Worm (Caenorhabditis elegans) whole organism, young adult: ENCODE measurements around the gene slcr-46.2.

Source experiments
- B0035.1 ChIP-seq: sonication (generic microtip); optimal IDR thresholded peaks from 2 replicates; lab custom pipeline; 2016; ENCODE audit warnings: missing genetic modification characterization, mild to moderate bottlenecking, missing compliant biosample characterization, missing genotype, missing genetic modification reagents
- C06A6.2 ChIP-seq: fragments of 200-800 bp; sonication (Bioruptor generic); conservative IDR thresholded peaks from 2 replicates; pipeline ENCODE4 v1.3.6; 2022; ENCODE audit warnings: missing genetic modification characterization, missing compliant biosample characterization
- F33H1.4 ChIP-seq: fragments of 200-800 bp; sonication (Bioruptor generic); IDR thresholded peaks from 2 replicates; pipeline ENCODE4 v1.3.6; 2022; ENCODE audit warnings: missing genetic modification reagents, missing genetic modification characterization, missing compliant biosample characterization
- F37B4.10 ChIP-seq: fragments of 200-800 bp; sonication (Bioruptor generic); IDR thresholded peaks from 2 replicates; pipeline ENCODE4 v1.3.6; 2022; ENCODE audit warnings: missing genetic modification characterization, missing compliant biosample characterization
- F39B2.1 ChIP-seq: fragments of 200-800 bp; sonication (Bioruptor generic); IDR thresholded peaks from 2 replicates; pipeline ENCODE4 v1.3.6; 2022; ENCODE audit warnings: missing genetic modification reagents, missing genetic modification characterization, missing compliant biosample characterization
- F49E8.2 ChIP-seq: sonication (generic microtip); optimal IDR thresholded peaks from 3 replicates; lab custom pipeline; 2017; ENCODE audit warnings: missing genetic modification characterization, mild to moderate bottlenecking, missing compliant biosample characterization, antibody characterized with exemption, moderate library complexity; ENCODE audit not compliant: insufficient read depth
- F55B11.4 ChIP-seq: sonication (generic microtip); optimal IDR thresholded peaks from 2 replicates; lab custom pipeline; 2016; ENCODE audit warnings: missing compliant biosample characterization, missing genetic modification characterization, borderline replicate concordance; ENCODE audit not compliant: insufficient read depth
- Y53F4B.3 ChIP-seq: fragments of 200-800 bp; sonication (Bioruptor generic); IDR thresholded peaks from 2 replicates; pipeline ENCODE4 v1.3.6; 2022; ENCODE audit warnings: missing genetic modification reagents, missing genetic modification characterization, missing compliant biosample characterization
- Y79H2A.3 ChIP-seq: fragments of 200-800 bp; sonication (Bioruptor generic); conservative IDR thresholded peaks from 2 replicates; pipeline ENCODE4 v1.3.6; 2022; ENCODE audit warnings: missing genetic modification reagents, missing genetic modification characterization, missing compliant biosample characterization
- atf-7 ChIP-seq: sonication (generic microtip); optimal IDR thresholded peaks from 2 replicates; lab custom pipeline; 2017; ENCODE audit warnings: mild to moderate bottlenecking, missing genetic modification characterization, missing compliant biosample characterization
- dpl-1 ChIP-seq: fragments of 150-350 bp; optimal IDR thresholded peaks from 2 replicates; lab custom pipeline; 2014; ENCODE audit warnings: missing biosample characterization, missing genetic modification reagents, missing genetic modification characterization
- efl-1 ChIP-seq: fragments of 150-350 bp; optimal IDR thresholded peaks from 2 replicates; lab custom pipeline; 2014; ENCODE audit warnings: missing biosample characterization, missing genetic modification reagents, missing genetic modification characterization
- egl-44 ChIP-seq: fragments of 200-800 bp; sonication (Bioruptor generic); IDR thresholded peaks from 2 replicates; pipeline ENCODE4 v1.3.6; 2022; ENCODE audit warnings: missing genetic modification reagents, missing genetic modification characterization, missing compliant biosample characterization
- fkh-3 ChIP-seq: sonication (generic microtip); optimal IDR thresholded peaks from 2 replicates; lab custom pipeline; 2016; ENCODE audit warnings: mild to moderate bottlenecking, missing genetic modification characterization, missing compliant biosample characterization
- hlh-26 ChIP-seq: fragments of 200-800 bp; sonication (Bioruptor generic); conservative IDR thresholded peaks from 2 replicates; pipeline ENCODE4 v1.3.6; 2022; ENCODE audit warnings: missing genetic modification reagents, missing genetic modification characterization, missing compliant biosample characterization
- hmg-1.2 ChIP-seq: fragments of 200-800 bp; sonication (Bioruptor generic); IDR thresholded peaks from 2 replicates; pipeline ENCODE4 v1.3.6; 2022; ENCODE audit warnings: missing genetic modification reagents, missing genetic modification characterization, missing compliant biosample characterization
- lag-1 ChIP-seq: fragments of 200-800 bp; sonication (Bioruptor generic); IDR thresholded peaks from 2 replicates; pipeline ENCODE4 v1.3.6; 2022; ENCODE audit warnings: missing genetic modification reagents, missing genetic modification characterization, missing compliant biosample characterization
- lin-40 ChIP-seq: sonication (generic microtip); optimal IDR thresholded peaks from 2 replicates; lab custom pipeline; 2016; ENCODE audit warnings: missing genetic modification characterization, mild to moderate bottlenecking, missing compliant biosample characterization, missing genotype, missing genetic modification reagents
- nhr-120 ChIP-seq: fragments of 200-800 bp; sonication (Bioruptor generic); IDR thresholded peaks from 2 replicates; pipeline ENCODE4 v1.3.6; 2022; ENCODE audit warnings: missing genetic modification characterization, missing compliant biosample characterization
- nhr-179 ChIP-seq: sonication (generic microtip); optimal IDR thresholded peaks from 2 replicates; lab custom pipeline; 2016; ENCODE audit warnings: mild to moderate bottlenecking, missing genetic modification characterization, missing compliant biosample characterization
- nhr-27 ChIP-seq: fragments of 200-800 bp; sonication (Bioruptor generic); optimal IDR thresholded peaks from 2 replicates; lab custom pipeline; 2018; ENCODE audit warnings: mild to moderate bottlenecking, missing genetic modification characterization, moderate library complexity, missing compliant biosample characterization
- pbrm-1 ChIP-seq: fragments of 200-800 bp; sonication (Bioruptor generic); IDR thresholded peaks from 2 replicates; pipeline ENCODE4 v1.3.6; 2022; ENCODE audit warnings: missing genetic modification reagents, missing genetic modification characterization, missing compliant biosample characterization
- pha-4 ChIP-seq: fragments of 150-350 bp; sonication (generic microtip); optimal IDR thresholded peaks from 2 replicates; lab custom pipeline; 2014; ENCODE audit warnings: missing biosample characterization, missing genetic modification reagents, missing genetic modification characterization
- rpc-1 ChIP-seq, 2 experiments: fragments of 150-350 bp in 1 of 2; sonication (generic microtip) in 1 of 2; optimal IDR thresholded peaks; 2 replicates each; lab custom pipeline; 2014 to 2018; ENCODE audit warnings: missing biosample characterization in 1 of 2, missing genetic modification characterization in 1 of 2, missing genetic modification reagents in 1 of 2, missing genotype in 1 of 2
- snpc-3.4 ChIP-seq: sonication (generic microtip); optimal IDR thresholded peaks from 2 replicates; lab custom pipeline; 2017; ENCODE audit warnings: missing genetic modification characterization, mild to moderate bottlenecking, missing compliant biosample characterization, antibody characterized with exemption, moderate library complexity, missing genotype, missing genetic modification reagents
- unc-130 ChIP-seq: sonication (generic microtip); optimal IDR thresholded peaks from 2 replicates; lab custom pipeline; 2016; ENCODE audit warnings: missing genetic modification reagents, missing genetic modification characterization, missing compliant biosample characterization
- zfh-2 ChIP-seq: fragments of 200-800 bp; sonication (Bioruptor generic); conservative IDR thresholded peaks from 2 replicates; pipeline ENCODE4 v1.3.6; 2022; ENCODE audit warnings: missing genetic modification reagents, missing genetic modification characterization, missing compliant biosample characterization
- ztf-18 ChIP-seq: sonication (generic microtip); optimal IDR thresholded peaks from 2 replicates; lab custom pipeline; 2016; ENCODE audit warnings: missing genotype, mild to moderate bottlenecking, missing genetic modification characterization, missing compliant biosample characterization
- ztf-25 ChIP-seq: fragments of 200-800 bp; sonication (Bioruptor generic); IDR thresholded peaks from 2 replicates; pipeline ENCODE4 v1.3.6; 2022; ENCODE audit warnings: missing genetic modification reagents, missing genetic modification characterization, missing compliant biosample characterization
- ztf-28 ChIP-seq: fragments of 200-800 bp; sonication (Bioruptor generic); IDR thresholded peaks from 2 replicates; pipeline ENCODE4 v1.3.6; 2022; ENCODE audit warnings: missing genetic modification reagents, missing genetic modification characterization, missing compliant biosample characterization

slcr-46.2 gene

ce11 chrV:19371777-19372176, 18.2 kb downstream of the slcr-46.2 start:
- TF ChIP-seq ztf-18 (peak; percentile 53), F33H1.4 (no peak), Y79H2A.3 (GFP tag; lab: Robert Waterston, UW) (no peak), lin-40 (tag; lab: Kevin White, UChicago) (no peak), lag-1 (GFP tag; lab: Robert Waterston, UW) (no peak)

DNA sequence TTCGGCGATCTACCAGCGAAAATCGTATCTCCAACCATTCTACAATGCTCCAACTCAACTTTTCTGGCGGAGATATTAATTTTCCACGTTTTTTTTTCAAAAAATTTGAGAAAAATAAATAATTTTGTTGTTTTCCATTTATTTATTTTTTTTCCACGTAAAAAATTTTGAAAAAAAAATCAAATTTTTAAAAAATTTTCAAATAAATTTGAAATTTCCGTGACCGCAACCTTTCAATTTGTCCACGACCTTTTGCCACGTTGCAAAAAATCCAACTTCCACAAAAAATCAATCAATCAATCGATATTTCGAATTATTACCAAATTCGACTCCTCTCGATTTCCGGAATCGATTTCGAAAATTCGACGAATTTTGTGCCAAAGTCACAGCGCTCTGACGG, 18.7 kb downstream of the slcr-46.2 start, which contains the start of gene Y43F8A.2:
Gene Y43F8A.2 (plus strand): TSS at position 301 of the 400 bp plus-strand sequence.
- TF ChIP-seq nhr-27: no peak

ce11 chrV:19370189-19370588, 19.7 kb downstream of the slcr-46.2 start, which contains the start of gene Y43F8A.1:
Gene Y43F8A.1, plus strand, starts transcription at chrV:19370489.
- TF ChIP-seq C06A6.2: no peak
- no peak for TF ChIP-seq nhr-120 (GFP tag; lab: Robert Waterston, UW)
- no peak for TF ChIP-seq pbrm-1 (GFP tag; lab: Robert Waterston, UW)
- no peak for TF ChIP-seq dpl-1
- no peak for TF ChIP-seq pha-4 (tag; lab: Kevin White, UChicago)
- no peak for TF ChIP-seq efl-1

ce11 chrV:19362568-19362967, 27.4 kb downstream of the slcr-46.2 start, which contains the start of gene C14B4.2:
Gene C14B4.2, minus strand, starts transcription at chrV:19362668.
- no peak for TF ChIP-seq hmg-1.2 (GFP tag; lab: Robert Waterston, UW)
- no peak for TF ChIP-seq B0035.1 (tag; lab: Kevin White, UChicago)
- no peak for TF ChIP-seq hlh-26 (GFP tag; lab: Robert Waterston, UW)

ce11 chrV:19358039-19358438, 31.9 kb downstream of the slcr-46.2 start:
- TF ChIP-seq F55B11.4 (tag; lab: Kevin White, UChicago) (no peak), zfh-2 (GFP tag; lab: Robert Waterston, UW) (0 out of 2 replicates have a peak, but pooled peaks have one; percentile 39), F49E8.2 (tag; lab: Kevin White, UChicago) (no peak)
- TF ChIP-seq, all 124 proteins: peak for 1

DNA sequence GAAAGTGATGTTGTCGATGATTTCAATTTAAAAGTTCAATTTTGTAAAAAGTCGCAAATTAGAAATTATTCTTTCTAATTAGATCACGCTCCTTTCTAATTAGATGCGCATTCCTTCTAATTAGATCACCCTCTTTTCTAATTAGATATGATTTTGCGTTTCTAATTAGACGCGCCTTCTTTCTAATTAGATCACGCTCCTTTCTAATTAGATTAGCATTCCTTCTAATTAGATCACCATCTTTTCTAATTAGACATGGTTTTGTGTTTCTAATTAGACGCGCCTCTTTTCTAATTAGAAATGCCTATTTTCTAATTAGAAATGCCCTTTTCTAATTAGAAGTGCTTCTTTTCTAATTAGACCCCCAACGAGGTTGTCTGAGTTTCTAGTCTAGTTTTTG, 33.2 kb downstream of the slcr-46.2 start:
- TF ChIP-seq F37B4.10 (no peak), egl-44 (GFP tag; lab: Robert Waterston, UW) (no peak), F39B2.1 (GFP tag; lab: Robert Waterston, UW) (no peak)
- TF ChIP-seq, all 124 proteins: peak for 0

ce11 chrV:19355219-19355618, 34.7 kb downstream of the slcr-46.2 start:
- no peak for TF ChIP-seq ztf-28 (GFP tag; lab: Robert Waterston, UW)
- TF ChIP-seq snpc-3.4 (tag; lab: Kevin White, UChicago): no peak
- TF ChIP-seq nhr-120 (GFP tag; lab: Robert Waterston, UW): 0 out of 2 replicates have a peak, but pooled peaks have one; percentile 10
- TF ChIP-seq ztf-25 (GFP tag; lab: Robert Waterston, UW): no peak
- TF ChIP-seq atf-7 (tag; lab: Kevin White, UChicago): no peak
- no peak for TF ChIP-seq nhr-179 (tag; lab: Kevin White, UChicago)
- TF ChIP-seq unc-130: no peak
- no peak for TF ChIP-seq rpc-1 (optimal IDR thresholded peaks at IDR 0.05; lab: Kevin White, UChicago)
- TF ChIP-seq rpc-1 (tag; optimal IDR thresholded peaks at IDR 0.05; lab: Kevin White, UChicago): peak; percentile 56
- no peak for TF ChIP-seq Y53F4B.3 (GFP tag; lab: Robert Waterston, UW)
- TF ChIP-seq fkh-3 (tag; lab: Kevin White, UChicago): no peak
